Fruit fly (Drosophila melanogaster) Kc167 (cell line): Measurements from ENCODE around the gene CG10418.

Experiments
- Myc ChIP-seq: fragments of >200 bp; optimal IDR thresholded peaks from 2 replicates; lab custom pipeline; 2017; ENCODE audit warnings: missing external identifiers
- Sin3A ChIP-seq: fragments of >200 bp; optimal IDR thresholded peaks from 2 replicates; lab custom pipeline; 2018; ENCODE audit warnings: missing external identifiers
- h ChIP-seq: fragments of >200 bp; optimal IDR thresholded peaks from 3 replicates; lab custom pipeline; 2018; ENCODE audit warnings: missing external identifiers
- insv ChIP-seq: fragments of >200 bp; optimal IDR thresholded peaks from 3 replicates; lab custom pipeline; 2018; ENCODE audit warnings: missing external identifiers
- psq ChIP-seq: fragments of >200 bp; optimal IDR thresholded peaks from 2 replicates; lab custom pipeline; 2017; ENCODE audit warnings: missing external identifiers
- ttk ChIP-seq: sonication (Bioruptor generic); optimal IDR thresholded peaks from 2 replicates; lab custom pipeline; 2017; ENCODE audit warnings: missing external identifiers

DNA sequence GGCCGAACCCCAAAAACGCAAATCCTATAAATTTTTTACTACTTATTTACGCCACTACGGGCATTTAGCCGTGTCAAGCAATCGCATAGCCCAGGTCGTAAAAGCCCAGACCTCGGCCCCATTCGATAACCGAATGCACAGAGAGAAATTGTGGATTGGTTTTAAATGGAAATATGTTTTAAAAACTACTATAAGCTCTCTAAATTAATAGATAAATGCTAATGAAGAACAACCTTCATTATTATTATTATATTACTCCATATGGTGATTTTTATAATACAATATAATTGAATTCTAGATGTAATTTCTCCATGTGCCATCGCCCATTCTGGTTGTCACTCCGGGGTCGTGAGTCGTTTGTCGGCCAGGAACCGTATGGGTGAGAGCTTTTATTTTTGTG, 30.6 kb upstream of the CG10418 start:
- no peak for TF ChIP-seq Myc (lab: Kevin White, UChicago)
- TF ChIP-seq h (lab: Kevin White, UChicago) = no peak
- TF ChIP-seq Sin3A (lab: Kevin White, UChicago) = no peak
- no peak for TF ChIP-seq ttk
- TF ChIP-seq psq (lab: Kevin White, UChicago) = no peak
- TF ChIP-seq insv (lab: Kevin White, UChicago) = no peak
